Worm (Caenorhabditis elegans): ENCODE data around the gene oga-1.

- no peak for TF ChIP-seq ztf-11 (tag; optimal IDR thresholded peaks at IDR 0.05)
- TF ChIP-seq ces-1 (GFP tag; optimal IDR thresholded peaks at IDR 0.05): peak; percentile 85
- TF ChIP-seq unc-62 (GFP tag; optimal IDR thresholded peaks at IDR 0.05): no peak
- no peak for TF ChIP-seq nhr-2 (tag; optimal IDR thresholded peaks at IDR 0.05)
- no peak for TF ChIP-seq elt-3 (tag; optimal IDR thresholded peaks at IDR 0.05)
- no peak for TF ChIP-seq elt-1 (tag; optimal IDR thresholded peaks at IDR 0.05; ENCODE audit: borderline replicate concordance, insufficient read depth)
- no peak for TF ChIP-seq ham-2 (GFP tag; optimal IDR thresholded peaks at IDR 0.05)
- no peak for TF ChIP-seq mep-1 (tag; optimal IDR thresholded peaks at IDR 0.05)
- no peak for TF ChIP-seq pha-4 (tag; optimal IDR thresholded peaks at IDR 0.05)
- TF ChIP-seq mab-5 (tag; optimal IDR thresholded peaks at IDR 0.05): no peak
- TF ChIP-seq bed-3 (GFP tag; optimal IDR thresholded peaks at IDR 0.05): no peak
These were observed 22.3 kb downstream of the oga-1 start for ce11 chrX:9324962-9325361.

Data from whole organism, mixed stage, embryonic.